Worm (Caenorhabditis elegans) whole organism, late embryonic: ENCODE data around the gene atp-5.

Source experiments
- C38D4.7 ChIP-seq: fragments of 200-800 bp; sonication (Bioruptor generic); optimal IDR thresholded peaks from 2 replicates; lab custom pipeline; 2018; ENCODE audit warnings: mild to moderate bottlenecking, missing genetic modification characterization, moderate library complexity, missing compliant biosample characterization
- K09A11.1 ChIP-seq: sonication (generic microtip); optimal IDR thresholded peaks from 2 replicates; lab custom pipeline; 2017; ENCODE audit warnings: antibody characterized with exemption, mild to moderate bottlenecking, missing genetic modification characterization, missing compliant biosample characterization; ENCODE audit not compliant: insufficient read depth
- Y22D7AL.16 ChIP-seq: sonication (generic microtip); optimal IDR thresholded peaks from 2 replicates; lab custom pipeline; 2016; ENCODE audit warnings: missing genetic modification characterization, missing compliant biosample characterization
- ahr-1 ChIP-seq: sonication (generic microtip); optimal IDR thresholded peaks from 2 replicates; lab custom pipeline; 2016; ENCODE audit warnings: missing genetic modification characterization, missing compliant biosample characterization
- ceh-14 ChIP-seq: sonication (generic microtip); optimal IDR thresholded peaks from 2 replicates; lab custom pipeline; 2016; ENCODE audit warnings: missing genotype, missing genetic modification characterization, missing compliant biosample characterization
- ceh-18 ChIP-seq: sonication (generic microtip); optimal IDR thresholded peaks from 2 replicates; lab custom pipeline; 2016; ENCODE audit warnings: missing genetic modification characterization, missing compliant biosample characterization
- ceh-19 ChIP-seq: fragments of 200-800 bp; sonication (Bioruptor generic); optimal IDR thresholded peaks from 2 replicates; lab custom pipeline; 2018; ENCODE audit warnings: mild to moderate bottlenecking, missing genetic modification characterization, missing compliant biosample characterization
- ceh-22 ChIP-seq: sonication (generic microtip); optimal IDR thresholded peaks from 2 replicates; lab custom pipeline; 2017; ENCODE audit warnings: missing biosample characterization, missing genetic modification characterization
- ceh-24 ChIP-seq: sonication (generic microtip); optimal IDR thresholded peaks from 2 replicates; lab custom pipeline; 2016; ENCODE audit warnings: mild to moderate bottlenecking, missing genetic modification characterization, missing compliant biosample characterization
- ceh-31 ChIP-seq: sonication (generic microtip); optimal IDR thresholded peaks from 2 replicates; lab custom pipeline; 2016; ENCODE audit warnings: missing genetic modification characterization, missing compliant biosample characterization
- ceh-34 ChIP-seq: sonication (generic microtip); optimal IDR thresholded peaks from 2 replicates; lab custom pipeline; 2016; ENCODE audit warnings: mild to moderate bottlenecking, missing genetic modification characterization, missing compliant biosample characterization
- ceh-48 ChIP-seq: sonication (generic microtip); optimal IDR thresholded peaks from 2 replicates; lab custom pipeline; 2016; ENCODE audit warnings: missing genetic modification characterization, inconsistent platforms, missing compliant biosample characterization
- ceh-6 ChIP-seq: fragments of 200-800 bp; sonication (Bioruptor generic); optimal IDR thresholded peaks from 2 replicates; lab custom pipeline; 2018; ENCODE audit warnings: mild to moderate bottlenecking, missing genetic modification characterization, missing compliant biosample characterization
- che-1 ChIP-seq: sonication (generic microtip); optimal IDR thresholded peaks from 2 replicates; lab custom pipeline; 2016; ENCODE audit warnings: mild to moderate bottlenecking, missing genetic modification characterization, missing compliant biosample characterization
- ets-4 ChIP-seq: sonication (generic microtip); optimal IDR thresholded peaks from 2 replicates; lab custom pipeline; 2016; ENCODE audit warnings: missing genetic modification characterization, missing compliant biosample characterization
- fax-1 ChIP-seq: sonication (generic microtip); optimal IDR thresholded peaks from 2 replicates; lab custom pipeline; 2016; ENCODE audit warnings: missing genotype, missing genetic modification characterization, missing compliant biosample characterization
- fkh-6 ChIP-seq: sonication (generic microtip); optimal IDR thresholded peaks from 2 replicates; lab custom pipeline; 2016; ENCODE audit warnings: missing genetic modification characterization, missing compliant biosample characterization
- hlh-15 ChIP-seq: sonication (generic microtip); optimal IDR thresholded peaks from 2 replicates; lab custom pipeline; 2016; ENCODE audit warnings: missing genetic modification characterization, missing compliant biosample characterization
- hlh-30 ChIP-seq: sonication (generic microtip); optimal IDR thresholded peaks from 2 replicates; lab custom pipeline; 2017; ENCODE audit warnings: antibody characterized with exemption, missing genetic modification characterization, missing compliant biosample characterization; ENCODE audit not compliant: insufficient read depth
- hlh-6 ChIP-seq: sonication (generic microtip); optimal IDR thresholded peaks from 2 replicates; lab custom pipeline; 2016; ENCODE audit warnings: missing genotype, missing genetic modification characterization, missing compliant biosample characterization
- hlh-8 ChIP-seq: sonication (generic microtip); optimal IDR thresholded peaks from 2 replicates; lab custom pipeline; 2016; ENCODE audit warnings: missing genotype, missing genetic modification characterization, missing compliant biosample characterization
- lim-6 ChIP-seq: sonication (generic microtip); optimal IDR thresholded peaks from 2 replicates; lab custom pipeline; 2016; ENCODE audit warnings: missing genetic modification characterization, missing compliant biosample characterization
- mec-3 ChIP-seq: sonication (generic microtip); optimal IDR thresholded peaks from 2 replicates; lab custom pipeline; 2016; ENCODE audit warnings: borderline replicate concordance, missing genetic modification characterization, missing compliant biosample characterization
- nfya-1 ChIP-seq: sonication (generic microtip); optimal IDR thresholded peaks from 2 replicates; lab custom pipeline; 2017; ENCODE audit warnings: missing genetic modification characterization, mild to moderate bottlenecking, missing compliant biosample characterization, antibody characterized with exemption, moderate library complexity
- nhr-11 ChIP-seq: fragments of 150-350 bp; optimal IDR thresholded peaks from 2 replicates; lab custom pipeline; 2014; ENCODE audit warnings: missing biosample characterization, missing genetic modification characterization
- nhr-232 ChIP-seq: sonication (generic microtip); optimal IDR thresholded peaks from 2 replicates; lab custom pipeline; 2016; ENCODE audit warnings: missing genetic modification characterization, missing compliant biosample characterization
- pag-3 ChIP-seq: sonication (generic microtip); optimal IDR thresholded peaks from 2 replicates; lab custom pipeline; 2016; ENCODE audit warnings: missing compliant biosample characterization, missing genetic modification characterization, borderline replicate concordance
- pat-9 ChIP-seq: fragments of 200-800 bp; sonication (Bioruptor generic); optimal IDR thresholded peaks from 2 replicates; lab custom pipeline; 2018; ENCODE audit warnings: mild to moderate bottlenecking, missing genetic modification characterization, moderate library complexity, missing compliant biosample characterization
- pax-1 ChIP-seq: fragments of 150-350 bp; optimal IDR thresholded peaks from 2 replicates; lab custom pipeline; 2014; ENCODE audit warnings: missing biosample characterization, missing genetic modification characterization
- pha-2 ChIP-seq: sonication (generic microtip); optimal IDR thresholded peaks from 2 replicates; lab custom pipeline; 2017; ENCODE audit warnings: mild to moderate bottlenecking, missing genetic modification characterization, missing compliant biosample characterization
- pqm-1 ChIP-seq: sonication (generic microtip); optimal IDR thresholded peaks from 2 replicates; lab custom pipeline; 2016; ENCODE audit warnings: missing genetic modification characterization, missing compliant biosample characterization
- pros-1 ChIP-seq: fragments of 150-350 bp; optimal IDR thresholded peaks from 2 replicates; lab custom pipeline; 2014; ENCODE audit warnings: missing biosample characterization, missing genetic modification reagents, missing genetic modification characterization
- rnt-1 ChIP-seq: sonication (generic microtip); optimal IDR thresholded peaks from 2 replicates; lab custom pipeline; 2016; ENCODE audit warnings: missing genetic modification characterization, missing compliant biosample characterization
- sdc-2 ChIP-seq: sonication (generic microtip); optimal IDR thresholded peaks from 2 replicates; lab custom pipeline; 2016; ENCODE audit warnings: missing genotype, missing genetic modification characterization, missing compliant biosample characterization
- tbx-7 ChIP-seq: sonication (generic microtip); optimal IDR thresholded peaks from 2 replicates; lab custom pipeline; 2016; ENCODE audit warnings: missing genotype, missing genetic modification characterization, missing compliant biosample characterization
- ttx-3 ChIP-seq: sonication (generic microtip); optimal IDR thresholded peaks from 2 replicates; lab custom pipeline; 2016; ENCODE audit warnings: missing genetic modification reagents, missing genetic modification characterization, missing compliant biosample characterization
- unc-3 ChIP-seq, 2 experiments: fragments of 200-800 bp in 1 of 2; sonication (Bioruptor generic) in 1 of 2; sonication (generic microtip) in 1 of 2; conservative IDR thresholded peaks in 1 of 2; optimal IDR thresholded peaks in 1 of 2; 2 replicates each; pipeline versions ENCODE4 v1.3.6 to Lab custom; 2016 to 2022; ENCODE audit warnings: missing compliant biosample characterization in 2 of 2, missing genetic modification characterization in 2 of 2, missing genetic modification reagents in 1 of 2
- unc-42 ChIP-seq: sonication (generic microtip); optimal IDR thresholded peaks from 2 replicates; lab custom pipeline; 2016; ENCODE audit warnings: missing genotype, missing genetic modification characterization, missing compliant biosample characterization
- unc-86 ChIP-seq: sonication (generic microtip); optimal IDR thresholded peaks from 2 replicates; lab custom pipeline; 2016; ENCODE audit warnings: missing genetic modification characterization, missing compliant biosample characterization

Gene atp-5

ce11 chrV:11123817-11124337 lies at the start of gene atp-5, which contains the start of gene lmtr-3 (continued):
- TF ChIP-seq ceh-18 (peak; percentile 45), pax-1 (no peak), ceh-6 (GFP tag; lab: Kevin White, UChicago) (no peak), C38D4.7 (GFP tag; lab: Kevin White, UChicago) (no peak), Y22D7AL.16 (no peak), nhr-232 (no peak), ceh-14 (tag; lab: Kevin White, UChicago) (no peak), ahr-1 (tag; lab: Kevin White, UChicago) (peak; percentile 23), ceh-22 (tag; lab: Kevin White, UChicago) (no peak), che-1 (tag; lab: Kevin White, UChicago) (no peak), mec-3 (tag; lab: Kevin White, UChicago) (peak; percentile 77), sdc-2 (no peak), ttx-3 (tag; lab: Kevin White, UChicago) (no peak), rnt-1 (peak; percentile 74), fkh-6 (tag; lab: Kevin White, UChicago) (peak; percentile 68), lim-6 (peak; percentile 71)

ce11 chrV:11172667-11173066 lies 49.0 kb upstream of the atp-5 start:
- TF ChIP-seq pha-2 (tag; lab: Kevin White, UChicago) (no peak), unc-42 (tag; lab: Kevin White, UChicago) (peak; percentile 31), fax-1 (tag; lab: Kevin White, UChicago) (no peak)

ce11 chrV:11171906-11172305 lies 48.2 kb upstream of the atp-5 start, which contains the start of gene T19C4.5:
T19C4.5 (plus strand) TSS chrV:11172213.
- TF ChIP-seq tbx-7 (tag; lab: Kevin White, UChicago), result no peak
- TF ChIP-seq pag-3 (tag; lab: Kevin White, UChicago), result no peak
- TF ChIP-seq pros-1 (tag; lab: Kevin White, UChicago), result no peak

- no peak for TF ChIP-seq ceh-34 (tag; lab: Kevin White, UChicago)
- TF ChIP-seq hlh-30, result no peak
Measured at ce11 chrV:11170564-11171329, 47.1 kb upstream of the atp-5 start.

- TF ChIP-seq unc-42 (tag; lab: Kevin White, UChicago) (peak; percentile 42), pat-9 (tag; lab: Kevin White, UChicago) (no peak), ceh-24 (tag; lab: Kevin White, UChicago) (no peak), ceh-48 (tag; lab: Kevin White, UChicago) (no peak), ceh-34 (tag; lab: Kevin White, UChicago) (no peak), ceh-22 (tag; lab: Kevin White, UChicago) (no peak), ceh-31 (tag; lab: Kevin White, UChicago) (no peak), ceh-18 (no peak)
Measured at ce11 chrV:11167745-11168144, 44.1 kb upstream of the atp-5 start.

- no peak for TF ChIP-seq ceh-6 (GFP tag; lab: Kevin White, UChicago)
- TF ChIP-seq ets-4 (tag; lab: Kevin White, UChicago), result no peak
- TF ChIP-seq hlh-6 (tag; lab: Kevin White, UChicago), result no peak
- TF ChIP-seq hlh-8 (tag; lab: Kevin White, UChicago), result no peak
- TF ChIP-seq nfya-1, result no peak
- no peak for TF ChIP-seq hlh-15 (tag; lab: Kevin White, UChicago)
- TF ChIP-seq tbx-7 (tag; lab: Kevin White, UChicago), result no peak
- TF ChIP-seq K09A11.1, result no peak
- TF ChIP-seq sdc-2, result no peak
- TF ChIP-seq pros-1 (tag; lab: Kevin White, UChicago), result no peak
- no peak for TF ChIP-seq ceh-19 (GFP tag; lab: Kevin White, UChicago)
- no peak for TF ChIP-seq unc-3 (GFP tag; conservative IDR thresholded peaks at IDR 0.05; lab: Robert Waterston, UW)
- no peak for TF ChIP-seq unc-3 (tag; optimal IDR thresholded peaks at IDR 0.05; lab: Kevin White, UChicago)
- TF ChIP-seq ceh-18, result no peak
- no peak for TF ChIP-seq Y22D7AL.16
- TF ChIP-seq pqm-1 (tag; lab: Kevin White, UChicago), result no peak
- no peak for TF ChIP-seq nhr-232
- no peak for TF ChIP-seq nhr-11 (tag; lab: Kevin White, UChicago)
- TF ChIP-seq unc-86 (tag; lab: Kevin White, UChicago), result no peak
Measured at ce11 chrV:11164475-11164874, 40.8 kb upstream of the atp-5 start, which contains the start of gene srg-40. srg-40 (minus strand) TSS chrV:11164575.
